Worm (Caenorhabditis elegans) whole organism, L4 larva: ENCODE results near the gene srw-112.

ENCODE experiments used
- daf-16 ChIP-seq, 3 experiments: sonication (generic microtip); optimal IDR thresholded peaks; 2 replicates each; lab custom pipeline; 2016 to 2017; ENCODE audit warnings: missing genetic modification characterization in 3 of 3, missing genetic modification reagents in 3 of 3, mild to moderate bottlenecking in 2 of 3, missing compliant biosample characterization in 2 of 3, missing biosample characterization in 1 of 3, moderate library complexity in 1 of 3
- dpl-1 ChIP-seq: fragments of 150-350 bp; optimal IDR thresholded peaks from 2 replicates; lab custom pipeline; 2014; ENCODE audit warnings: missing biosample characterization, missing genetic modification reagents, missing genetic modification characterization
- lin-38 ChIP-seq: fragments of 200-800 bp; sonication (Bioruptor generic); IDR thresholded peaks from 2 replicates; pipeline ENCODE4 v1.3.6; 2022; ENCODE audit warnings: missing genetic modification reagents, missing genetic modification characterization, missing compliant biosample characterization
- lir-3 ChIP-seq: sonication (generic microtip); optimal IDR thresholded peaks from 2 replicates; lab custom pipeline; 2016; ENCODE audit warnings: mild to moderate bottlenecking, missing genetic modification characterization, missing compliant biosample characterization
- mdl-1 ChIP-seq, 2 experiments: fragments of 150-350 bp in 1 of 2; sonication (generic microtip) in 1 of 2; optimal IDR thresholded peaks; 2 replicates each; lab custom pipeline; 2014 to 2017; ENCODE audit warnings: missing biosample characterization in 2 of 2, missing genetic modification characterization in 2 of 2
- nhr-10 ChIP-seq: fragments of 150-350 bp; optimal IDR thresholded peaks from 2 replicates; lab custom pipeline; 2014; ENCODE audit warnings: missing biosample characterization, missing genetic modification characterization
- nhr-76 ChIP-seq: fragments of 150-350 bp; optimal IDR thresholded peaks from 2 replicates; lab custom pipeline; 2014; ENCODE audit warnings: missing biosample characterization, missing genetic modification characterization
- nhr-77 ChIP-seq: fragments of 150-350 bp; optimal IDR thresholded peaks from 2 replicates; lab custom pipeline; 2014; ENCODE audit warnings: missing biosample characterization, missing genetic modification characterization
- skn-1 ChIP-seq: fragments of 150-350 bp; optimal IDR thresholded peaks from 2 replicates; lab custom pipeline; 2014; ENCODE audit warnings: missing biosample characterization, missing genetic modification characterization
- snpc-4 ChIP-seq: fragments of 150-350 bp; optimal IDR thresholded peaks from 2 replicates; lab custom pipeline; 2014; ENCODE audit warnings: missing biosample characterization, missing genetic modification characterization
- unc-39 ChIP-seq: sonication (generic microtip); optimal IDR thresholded peaks from 2 replicates; lab custom pipeline; 2017; ENCODE audit warnings: missing biosample characterization, missing genetic modification characterization
- ztf-11 ChIP-seq: fragments of 150-350 bp; optimal IDR thresholded peaks from 2 replicates; lab custom pipeline; 2014; ENCODE audit warnings: missing biosample characterization, missing genetic modification characterization

DNA sequence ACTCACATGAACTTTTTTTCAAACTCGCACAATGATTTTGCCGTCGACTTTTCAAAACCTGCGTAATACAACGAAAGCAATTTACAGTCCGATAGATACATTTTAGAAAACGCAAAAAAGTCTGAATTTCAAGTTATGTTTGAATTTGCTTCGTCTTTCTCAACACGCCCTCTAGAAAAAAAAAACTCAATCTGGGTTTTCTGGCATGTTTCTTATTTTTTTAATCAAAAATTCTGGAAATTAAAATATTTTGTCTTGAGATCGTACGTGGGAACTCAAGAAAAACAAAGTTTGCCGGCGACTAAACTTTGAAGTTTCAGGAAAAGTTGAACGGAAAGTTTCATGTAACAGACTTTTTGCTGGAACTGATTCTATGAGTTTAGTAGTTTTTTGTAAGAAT lies 12.0 kb downstream of the srw-112 start, which contains the start of gene srw-115:
- TF ChIP-seq dpl-1 (GFP tag; lab: Kevin White, UChicago) (no peak), ztf-11 (tag; lab: Kevin White, UChicago) (no peak), lin-38 (no peak), nhr-76 (tag; lab: Kevin White, UChicago) (no peak), snpc-4 (tag; lab: Kevin White, UChicago) (no peak), skn-1 (tag; lab: Kevin White, UChicago) (no peak), lir-3 (no peak), nhr-10 (tag; lab: Kevin White, UChicago) (no peak), unc-39 (tag; lab: Kevin White, UChicago) (no peak), daf-16 (GFP tag; optimal IDR thresholded peaks at IDR 0.05; lab: Kevin White, UChicago) (no peak), daf-16 (tag; optimal IDR thresholded peaks at IDR 0.05; lab: Kevin White, UChicago) (no peak), mdl-1 (tag; optimal IDR thresholded peaks at IDR 0.05; lab: Kevin White, UChicago) (no peak), nhr-77 (tag; lab: Kevin White, UChicago) (no peak)
